Fruit fly (Drosophila melanogaster) whole organism, embryonic: Measurements from ENCODE around the gene pot.
A peak's percentile ranks its signal among the peaks of the same experiment; 100 is the strongest.

Source experiments
- CG10462 ChIP-seq: fragments of 200-800 bp; sonication (Bioruptor generic); optimal IDR thresholded peaks from 2 replicates; lab custom pipeline; 2016; ENCODE audit warnings: missing biosample characterization, missing genetic modification characterization
- CG14050 ChIP-seq: fragments of 200-800 bp; sonication (Bioruptor generic); IDR thresholded peaks from 3 replicates; pipeline ENCODE4 v1.3.6; 2022; ENCODE audit warnings: missing biosample characterization, missing genetic modification characterization
- CG14860 ChIP-seq: fragments of 200-800 bp; sonication (Bioruptor generic); IDR thresholded peaks from 3 replicates; pipeline ENCODE4 v1.3.6; 2022; ENCODE audit warnings: missing biosample characterization, missing genetic modification characterization; ENCODE audit not compliant: partially characterized antibody
- CG15696 ChIP-seq: fragments of 200-800 bp; sonication (Bioruptor generic); optimal IDR thresholded peaks from 2 replicates; lab custom pipeline; 2019; ENCODE audit warnings: missing biosample characterization, mild to moderate bottlenecking, missing genetic modification characterization, moderate library complexity
- CG1603 ChIP-seq: fragments of 200-800 bp; sonication (Bioruptor generic); optimal IDR thresholded peaks from 2 replicates; lab custom pipeline; 2019; ENCODE audit warnings: missing biosample characterization, mild to moderate bottlenecking, missing genetic modification characterization, moderate library complexity
- CG18262 ChIP-seq: fragments of 200-800 bp; optimal IDR thresholded peaks from 3 replicates; lab custom pipeline; 2019; ENCODE audit warnings: missing biosample characterization, mild to moderate bottlenecking, missing genetic modification characterization, moderate library complexity
- CG31224 ChIP-seq: fragments of 200-800 bp; sonication (Bioruptor generic); IDR thresholded peaks from 2 replicates; pipeline ENCODE4 v1.3.6; 2022; ENCODE audit warnings: missing biosample characterization, missing genetic modification characterization
- CG31441 ChIP-seq: fragments of 200-800 bp; sonication (Bioruptor generic); IDR thresholded peaks from 2 replicates; pipeline ENCODE4 v1.3.6; 2022; ENCODE audit warnings: missing biosample characterization, missing genetic modification characterization
- CG3163 ChIP-seq: fragments of 200-800 bp; sonication (Bioruptor generic); optimal IDR thresholded peaks from 3 replicates; lab custom pipeline; 2016; ENCODE audit warnings: missing biosample characterization, missing genetic modification characterization
- CG4424 ChIP-seq: fragments of 200-800 bp; sonication (Bioruptor generic); optimal IDR thresholded peaks from 3 replicates; lab custom pipeline; 2016; ENCODE audit warnings: missing biosample characterization, missing genetic modification characterization
- CG4820 ChIP-seq: fragments of 200-800 bp; sonication (Bioruptor generic); optimal IDR thresholded peaks from 3 replicates; lab custom pipeline; 2016; ENCODE audit warnings: missing biosample characterization, missing genetic modification characterization
- CG9876 ChIP-seq: fragments of 200-800 bp; sonication (Bioruptor generic); optimal IDR thresholded peaks from 2 replicates; lab custom pipeline; 2016; ENCODE audit warnings: missing biosample characterization, missing genetic modification characterization
- CkIIα-i1 ChIP-seq: fragments of 200-800 bp; sonication (Bioruptor generic); IDR thresholded peaks from 2 replicates; pipeline ENCODE4 v1.3.6; 2022; ENCODE audit warnings: missing biosample characterization, missing genetic modification characterization
- CoRest ChIP-seq: fragments of 200-800 bp; sonication (Bioruptor generic); optimal IDR thresholded peaks from 3 replicates; lab custom pipeline; 2018; ENCODE audit warnings: missing biosample characterization, mild to moderate bottlenecking, missing genetic modification characterization, moderate library complexity
- HLH54F ChIP-seq: fragments of 200-800 bp; sonication (Bioruptor generic); optimal IDR thresholded peaks from 3 replicates; lab custom pipeline; 2016; ENCODE audit warnings: missing biosample characterization, missing genetic modification characterization
- HLHmδ ChIP-seq: fragments of 200-800 bp; sonication (Bioruptor generic); optimal IDR thresholded peaks from 2 replicates; lab custom pipeline; 2018; ENCODE audit warnings: missing biosample characterization, mild to moderate bottlenecking, missing genetic modification characterization, moderate library complexity
- Hr78 ChIP-seq, 2 experiments: fragments of 200-800 bp in 1 of 2; fragments of >200 bp in 1 of 2; sonication (Bioruptor generic) in 1 of 2; optimal IDR thresholded peaks; 2 replicates each; lab custom pipeline; 2017 to 2019; ENCODE audit warnings: missing biosample characterization in 2 of 2, missing genetic modification characterization in 2 of 2, mild to moderate bottlenecking in 1 of 2, moderate library complexity in 1 of 2
- Jarid2 ChIP-seq: fragments of 200-800 bp; sonication (Bioruptor generic); optimal IDR thresholded peaks from 3 replicates; lab custom pipeline; 2017; ENCODE audit warnings: mild to moderate bottlenecking, missing biosample characterization, missing genetic modification reagents, missing genetic modification characterization
- Neu2 ChIP-seq: fragments of 200-800 bp; sonication (Bioruptor generic); optimal IDR thresholded peaks from 3 replicates; lab custom pipeline; 2016; ENCODE audit warnings: missing biosample characterization, missing genetic modification characterization, borderline replicate concordance
- Nf-YB ChIP-seq: fragments of 200-800 bp; sonication (Bioruptor generic); optimal IDR thresholded peaks from 3 replicates; lab custom pipeline; 2019; ENCODE audit warnings: missing biosample characterization, mild to moderate bottlenecking, missing genetic modification characterization, moderate library complexity
- PHDP ChIP-seq: fragments of 200-800 bp; sonication (Bioruptor generic); optimal IDR thresholded peaks from 3 replicates; lab custom pipeline; 2018; ENCODE audit warnings: missing biosample characterization, mild to moderate bottlenecking, missing genetic modification characterization, moderate library complexity
- Sox100B ChIP-seq: fragments of 200-800 bp; sonication (Bioruptor generic); optimal IDR thresholded peaks from 3 replicates; lab custom pipeline; 2018; ENCODE audit warnings: missing biosample characterization, mild to moderate bottlenecking, missing genetic modification characterization
- Trl ChIP-seq, 3 experiments: fragments of >200 bp in 2 of 3; fragments of 200-800 bp in 1 of 3; sonication (Bioruptor generic) in 1 of 3; optimal IDR thresholded peaks; 2 replicates in 1 of 3; 3 replicates in 2 of 3; lab custom pipeline; 2016 to 2017; ENCODE audit warnings: missing biosample characterization in 1 of 3, missing genetic modification characterization in 1 of 3
- ase ChIP-seq: fragments of 200-800 bp; sonication (Bioruptor generic); IDR thresholded peaks from 3 replicates; pipeline ENCODE4 v1.3.6; 2022; ENCODE audit warnings: missing biosample characterization, missing genetic modification characterization
- caup ChIP-seq: fragments of 200-800 bp; sonication (Bioruptor generic); optimal IDR thresholded peaks from 3 replicates; lab custom pipeline; 2017; ENCODE audit warnings: missing biosample characterization, mild to moderate bottlenecking, missing genetic modification characterization, moderate library complexity; ENCODE audit not compliant: severe bottlenecking
- chn ChIP-seq: fragments of 200-800 bp; sonication (Bioruptor generic); optimal IDR thresholded peaks from 2 replicates; lab custom pipeline; 2016; ENCODE audit warnings: missing biosample characterization, missing genetic modification characterization
- cwo ChIP-seq: fragments of 200-800 bp; sonication (Bioruptor generic); optimal IDR thresholded peaks from 3 replicates; lab custom pipeline; 2017; ENCODE audit warnings: missing biosample characterization, missing genetic modification characterization, mild to moderate bottlenecking, moderate library complexity, missing genetic modification reagents
- esg ChIP-seq: fragments of 200-800 bp; sonication (Bioruptor generic); conservative IDR thresholded peaks from 2 replicates; pipeline ENCODE4 v1.3.6; 2022; ENCODE audit warnings: missing biosample characterization, missing genetic modification characterization
- eyg ChIP-seq: fragments of 200-800 bp; sonication (Bioruptor generic); optimal IDR thresholded peaks from 3 replicates; lab custom pipeline; 2016; ENCODE audit warnings: missing biosample characterization, missing genetic modification characterization
- gcm ChIP-seq: fragments of 200-800 bp; sonication (Bioruptor generic); optimal IDR thresholded peaks from 2 replicates; lab custom pipeline; 2019; ENCODE audit warnings: missing biosample characterization, mild to moderate bottlenecking, missing genetic modification characterization, moderate library complexity
- gem ChIP-seq: fragments of 200-800 bp; sonication (Bioruptor generic); optimal IDR thresholded peaks from 2 replicates; lab custom pipeline; 2019; ENCODE audit warnings: missing biosample characterization, mild to moderate bottlenecking, missing genetic modification characterization, moderate library complexity
- jing ChIP-seq: fragments of 200-800 bp; sonication (Bioruptor generic); optimal IDR thresholded peaks from 2 replicates; lab custom pipeline; 2018; ENCODE audit warnings: missing biosample characterization, mild to moderate bottlenecking, missing genetic modification characterization
- ken ChIP-seq: fragments of 200-800 bp; sonication (Bioruptor generic); IDR thresholded peaks from 3 replicates; pipeline ENCODE4 v1.3.6; 2022; ENCODE audit warnings: missing biosample characterization, missing genetic modification characterization
- lola ChIP-seq, 3 experiments: fragments of >200 bp in 2 of 3; fragments of 200-800 bp in 1 of 3; sonication (Bioruptor generic) in 1 of 3; optimal IDR thresholded peaks; 2 replicates each; lab custom pipeline; 2017 to 2019; ENCODE audit warnings: missing biosample characterization in 3 of 3, missing genetic modification characterization in 3 of 3, mild to moderate bottlenecking in 1 of 3, moderate library complexity in 1 of 3
- lov ChIP-seq, 2 experiments: fragments of 200-800 bp in 1 of 2; fragments of >200 bp in 1 of 2; sonication (Bioruptor generic) in 1 of 2; IDR thresholded peaks in 1 of 2; optimal IDR thresholded peaks in 1 of 2; 2 replicates in 1 of 2; 3 replicates in 1 of 2; pipeline versions ENCODE4 v1.3.6 to Lab custom; 2017 to 2022; ENCODE audit warnings: missing biosample characterization in 1 of 2, missing genetic modification characterization in 1 of 2
- luna ChIP-seq: fragments of 200-800 bp; sonication (Bioruptor generic); optimal IDR thresholded peaks from 2 replicates; lab custom pipeline; 2016; ENCODE audit warnings: missing biosample characterization, missing genetic modification characterization
- maf-S ChIP-seq: fragments of 200-800 bp; sonication (Bioruptor generic); optimal IDR thresholded peaks from 2 replicates; lab custom pipeline; 2016; ENCODE audit warnings: missing biosample characterization, missing genetic modification characterization
- mam ChIP-seq: fragments of 200-800 bp; sonication (Bioruptor generic); optimal IDR thresholded peaks from 3 replicates; lab custom pipeline; 2016; ENCODE audit warnings: missing biosample characterization, missing genetic modification characterization
- mld ChIP-seq: fragments of 200-800 bp; sonication (Bioruptor generic); IDR thresholded peaks from 3 replicates; pipeline ENCODE4 v1.3.6; 2022; ENCODE audit warnings: missing biosample characterization, missing genetic modification characterization; ENCODE audit not compliant: partially characterized antibody
- oc ChIP-seq: fragments of 200-800 bp; sonication (Bioruptor generic); optimal IDR thresholded peaks from 2 replicates; lab custom pipeline; 2018; ENCODE audit warnings: missing biosample characterization, mild to moderate bottlenecking, missing genetic modification characterization, moderate library complexity
- pfk ChIP-seq: fragments of 200-800 bp; sonication (Bioruptor generic); optimal IDR thresholded peaks from 2 replicates; lab custom pipeline; 2018; ENCODE audit warnings: missing biosample characterization, mild to moderate bottlenecking, missing genetic modification characterization, moderate library complexity
- pnt ChIP-seq: fragments of 200-800 bp; sonication (Bioruptor generic); optimal IDR thresholded peaks from 3 replicates; lab custom pipeline; 2016; ENCODE audit warnings: missing biosample characterization, missing genetic modification characterization
- prd ChIP-seq, 3 experiments: fragments of >200 bp in 2 of 3; fragments of 200-800 bp in 1 of 3; sonication (Bioruptor generic) in 1 of 3; optimal IDR thresholded peaks in 2 of 3; IDR thresholded peaks in 1 of 3; 2 replicates in 2 of 3; 3 replicates in 1 of 3; pipeline versions ENCODE4 v1.3.6 to Lab custom; 2017 to 2022; ENCODE audit warnings: missing biosample characterization in 1 of 3, missing genetic modification characterization in 1 of 3
- pum ChIP-seq: fragments of 200-800 bp; sonication (Bioruptor generic); optimal IDR thresholded peaks from 2 replicates; lab custom pipeline; 2016; ENCODE audit warnings: missing biosample characterization, missing genetic modification characterization
- sob ChIP-seq: fragments of 200-800 bp; sonication (Bioruptor generic); IDR thresholded peaks from 2 replicates; pipeline ENCODE4 v1.3.6; 2022; ENCODE audit warnings: missing biosample characterization, missing genetic modification characterization
- sr ChIP-seq: fragments of 200-800 bp; sonication (Bioruptor generic); IDR thresholded peaks from 3 replicates; pipeline ENCODE4 v1.3.6; 2022; ENCODE audit warnings: missing biosample characterization, missing genetic modification characterization
- tio ChIP-seq: fragments of 200-800 bp; sonication (Bioruptor generic); optimal IDR thresholded peaks from 2 replicates; lab custom pipeline; 2017; ENCODE audit warnings: missing biosample characterization, missing genetic modification characterization, inconsistent platforms
- trh ChIP-seq: fragments of 200-800 bp; sonication (Bioruptor generic); optimal IDR thresholded peaks from 2 replicates; lab custom pipeline; 2016; ENCODE audit warnings: missing biosample characterization, missing genetic modification characterization

pot gene

DNA sequence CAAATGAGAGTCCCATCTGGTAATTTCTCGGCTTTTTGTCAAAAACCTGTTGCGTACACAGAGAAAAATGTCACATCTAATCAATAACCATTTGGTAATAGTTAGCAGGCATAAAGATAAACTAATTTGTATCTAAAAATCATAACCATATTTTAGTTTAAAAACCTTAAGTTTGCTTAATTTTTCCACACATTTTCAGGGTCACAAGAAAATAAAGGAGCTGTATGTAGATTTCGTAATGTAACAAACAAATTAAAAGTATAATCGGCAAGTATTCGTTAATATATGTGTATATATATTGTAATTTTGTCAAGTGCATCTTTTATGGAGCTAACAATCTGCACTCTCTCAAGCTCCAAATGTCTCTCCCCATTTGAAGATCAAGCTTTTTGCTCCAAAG, 3.9 kb upstream of the pot start (continued):
- TF ChIP-seq jing (GFP tag; lab: Kevin White, UChicago) = peak; percentile 75
- peak; percentile 81 for TF ChIP-seq CG31224 (GFP tag; lab: Robert Waterston, UW)
- TF ChIP-seq Jarid2 (GFP tag; lab: Kevin White, UChicago) = peak; percentile 58
- TF ChIP-seq CG31441 (GFP tag; lab: Robert Waterston, UW) = peak; percentile 96
- TF ChIP-seq chn (GFP tag; lab: Kevin White, UChicago) = peak; percentile 69
- TF ChIP-seq pfk = no peak
- peak; percentile 58 for TF ChIP-seq maf-S (GFP tag; lab: Kevin White, UChicago)
- peak; percentile 33 to 64 for TF ChIP-seq Trl (optimal IDR thresholded peaks at IDR 0.05; lab: Kevin White, UChicago)
- peak; percentile 69 for TF ChIP-seq Trl (GFP tag; optimal IDR thresholded peaks at IDR 0.05; lab: Kevin White, UChicago)
- peak; percentile 71 for TF ChIP-seq eyg (GFP tag; lab: Kevin White, UChicago)
- peak; percentile 78 for TF ChIP-seq tio
- TF ChIP-seq pnt (GFP tag; lab: Kevin White, UChicago) = peak; percentile 63
- TF ChIP-seq CG9876 (GFP tag; lab: Kevin White, UChicago) = peak; percentile 14
- TF ChIP-seq oc (tag; lab: Kevin White, UChicago) = peak; percentile 91
- peak; percentile 9 for TF ChIP-seq luna (GFP tag; lab: Kevin White, UChicago)
- peak; percentile 90 for TF ChIP-seq sob
- peak; percentile 84 for TF ChIP-seq CG14050 (GFP tag; lab: Robert Waterston, UW)
- TF ChIP-seq prd (optimal IDR thresholded peaks at IDR 0.05; lab: Kevin White, UChicago) = no peak
- TF ChIP-seq prd (GFP tag; IDR thresholded peaks at IDR 0.05; lab: Robert Waterston, UW) = peak; percentile 90
- TF ChIP-seq CG1603 (tag; lab: Kevin White, UChicago) = peak; percentile 54
- peak; percentile 94 for TF ChIP-seq PHDP (tag; lab: Kevin White, UChicago)
- peak; percentile 85 for TF ChIP-seq cwo (GFP tag; lab: Kevin White, UChicago)
- TF ChIP-seq CG10462 (GFP tag; lab: Kevin White, UChicago) = peak; percentile 77
- peak; percentile 91 for TF ChIP-seq Sox100B (GFP tag; lab: Kevin White, UChicago)
- TF ChIP-seq HLH54F (GFP tag; lab: Kevin White, UChicago) = peak; percentile 55
- TF ChIP-seq Neu2 = no peak
- TF ChIP-seq HLHmδ = no peak
- peak; percentile 74 for TF ChIP-seq pum (GFP tag; lab: Kevin White, UChicago)
- TF ChIP-seq mam = peak; percentile 79
- peak; percentile 82 for TF ChIP-seq trh (GFP tag; lab: Kevin White, UChicago)
- peak; percentile 35; the same call in 1 of the 3 replicates for TF ChIP-seq sr (GFP tag; lab: Robert Waterston, UW)
- peak; percentile 96 for TF ChIP-seq CoRest (tag; lab: Kevin White, UChicago)
- peak in 1 of 3 experiments; percentile 93 for TF ChIP-seq lola (GFP tag; optimal IDR thresholded peaks at IDR 0.05; lab: Kevin White, UChicago)
- TF ChIP-seq ken (GFP tag; lab: Robert Waterston, UW) = peak; percentile 79; the same call in 2 of the 3 replicates
- peak; percentile 95 for TF ChIP-seq gem
- TF ChIP-seq caup (GFP tag; lab: Kevin White, UChicago) = peak; percentile 85
- TF ChIP-seq CG18262 = peak; percentile 96
- TF ChIP-seq CG4424 (GFP tag; lab: Kevin White, UChicago) = peak; percentile 88
- peak; percentile 79 for TF ChIP-seq Nf-YB (GFP tag; lab: Kevin White, UChicago)
- TF ChIP-seq CG3163 (GFP tag; lab: Kevin White, UChicago) = peak; percentile 34
- TF ChIP-seq gcm (GFP tag; lab: Kevin White, UChicago) = peak; percentile 86
- peak in 1 of 2 experiments; percentile 79 for TF ChIP-seq Hr78 (GFP tag; optimal IDR thresholded peaks at IDR 0.05; lab: Kevin White, UChicago)
- peak; percentile 76 for TF ChIP-seq CG4820 (GFP tag; lab: Kevin White, UChicago)
- peak; percentile 74 for TF ChIP-seq ase (GFP tag; lab: Robert Waterston, UW)
- TF ChIP-seq CG15696 (tag; lab: Kevin White, UChicago) = peak; percentile 58
- TF ChIP-seq esg (GFP tag; lab: Robert Waterston, UW) = peak; percentile 82
- TF ChIP-seq mld (GFP tag; lab: Robert Waterston, UW) = no peak
- TF ChIP-seq lov (optimal IDR thresholded peaks at IDR 0.05; lab: Kevin White, UChicago) = no peak
- TF ChIP-seq lov (GFP tag; IDR thresholded peaks at IDR 0.05; lab: Robert Waterston, UW) = 0 out of 3 replicates have a peak, but pooled peaks have one; percentile 20
- TF ChIP-seq CkIIα-i1 (GFP tag; lab: Robert Waterston, UW) = no peak
- TF ChIP-seq CG14860 (GFP tag; lab: Robert Waterston, UW) = no peak
